Worm (Caenorhabditis elegans): ENCODE measurements around the gene ins-6.

Gene ins-6

DNA sequence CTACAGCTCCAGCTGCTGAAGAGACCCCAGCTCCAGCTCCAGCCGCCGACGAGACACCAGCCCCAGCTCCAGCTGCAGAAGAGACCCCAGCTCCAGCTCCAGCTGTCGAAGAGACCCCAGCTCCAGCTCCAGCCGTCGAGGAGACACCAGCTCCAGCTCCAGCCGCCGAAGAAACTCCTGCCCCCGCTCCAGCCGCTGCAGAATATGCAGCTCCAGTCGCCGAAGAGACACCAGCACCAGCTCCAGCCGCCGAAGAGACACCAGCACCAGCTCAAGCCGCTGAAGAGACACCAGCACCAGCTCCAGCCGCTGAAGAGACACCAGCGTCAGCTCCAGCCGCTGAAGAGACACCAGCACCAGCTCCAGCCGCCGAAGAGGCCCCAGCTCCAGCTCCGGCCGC is 22.4 kb downstream of the ins-6 start:
- TF ChIP-seq cebp-1 (GFP tag; IDR thresholded peaks at IDR 0.05) (no peak), cebp-1 (tag; optimal IDR thresholded peaks at IDR 0.05) (no peak), mcd-1 (GFP tag; IDR thresholded peaks at IDR 0.05) (peak; percentile 16; the same call in 1 of the 2 replicates), egrh-3 (GFP tag; IDR thresholded peaks at IDR 0.05) (peak; percentile 98), tlf-1 (GFP tag; optimal IDR thresholded peaks at IDR 0.05) (no peak), zfh-2 (GFP tag; conservative IDR thresholded peaks at IDR 0.05) (peak; percentile 83)

DNA sequence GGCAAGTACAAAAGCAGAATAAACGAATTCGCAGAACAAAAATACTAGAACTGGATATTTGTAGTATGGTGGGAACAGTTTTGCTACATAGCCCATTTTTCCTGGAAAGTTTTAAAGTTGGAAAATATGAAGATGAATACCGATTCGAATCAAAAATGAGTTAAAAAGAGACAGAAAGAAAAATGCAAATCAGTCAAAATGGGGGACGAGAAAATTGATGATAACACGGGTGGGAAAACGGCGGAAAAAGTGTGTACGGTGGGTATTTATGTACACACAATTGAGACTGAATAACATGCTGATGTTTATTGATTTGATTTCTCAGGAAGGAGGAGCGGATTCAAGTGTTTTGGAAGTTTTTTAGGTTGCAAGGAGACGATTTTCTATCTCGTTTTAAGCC is 24.6 kb downstream of the ins-6 start, which contains the start of gene R12C12.9:
Gene R12C12.9, minus strand, starts transcription at position 101 of the 400 bp plus-strand sequence.
- TF ChIP-seq ceh-58 (GFP tag; IDR thresholded peaks at IDR 0.05) (no peak), madf-6 (GFP tag; IDR thresholded peaks at IDR 0.05) (no peak), egl-44 (GFP tag; IDR thresholded peaks at IDR 0.05) (no peak), repo-1 (tag; optimal IDR thresholded peaks at IDR 0.05) (no peak), hlh-12 (tag; optimal IDR thresholded peaks at IDR 0.05) (no peak), F57A8.1 (GFP tag; optimal IDR thresholded peaks at IDR 0.05) (no peak), ztf-6 (GFP tag; IDR thresholded peaks at IDR 0.05) (no peak), ceh-91 (GFP tag; IDR thresholded peaks at IDR 0.05) (no peak), efl-1 (GFP tag; optimal IDR thresholded peaks at IDR 0.05) (no peak)

DNA sequence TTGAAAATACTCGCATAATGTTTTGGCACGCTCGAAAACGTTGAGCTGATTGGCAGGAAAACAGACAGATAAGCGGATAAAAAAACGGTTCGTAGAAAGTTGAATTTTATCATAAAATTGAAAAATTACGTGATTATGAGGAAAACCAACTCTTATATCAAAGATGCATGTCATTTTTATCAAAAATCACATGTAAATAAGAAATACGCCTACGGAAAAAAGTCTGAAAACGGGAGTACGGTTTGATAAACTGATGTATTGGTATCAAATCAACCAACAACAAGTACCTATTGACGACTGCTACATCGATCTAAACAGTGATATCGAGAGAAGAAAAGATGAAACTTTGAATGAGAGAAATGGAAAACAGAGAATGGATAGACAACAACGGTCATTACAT is 25.4 kb downstream of the ins-6 start:
- TF ChIP-seq egl-44 (GFP tag; IDR thresholded peaks at IDR 0.05) (no peak), F23B12.7 (tag; optimal IDR thresholded peaks at IDR 0.05; ENCODE audit: insufficient read depth) (no peak), nhr-80 (tag; optimal IDR thresholded peaks at IDR 0.05) (peak; percentile 40)

DNA sequence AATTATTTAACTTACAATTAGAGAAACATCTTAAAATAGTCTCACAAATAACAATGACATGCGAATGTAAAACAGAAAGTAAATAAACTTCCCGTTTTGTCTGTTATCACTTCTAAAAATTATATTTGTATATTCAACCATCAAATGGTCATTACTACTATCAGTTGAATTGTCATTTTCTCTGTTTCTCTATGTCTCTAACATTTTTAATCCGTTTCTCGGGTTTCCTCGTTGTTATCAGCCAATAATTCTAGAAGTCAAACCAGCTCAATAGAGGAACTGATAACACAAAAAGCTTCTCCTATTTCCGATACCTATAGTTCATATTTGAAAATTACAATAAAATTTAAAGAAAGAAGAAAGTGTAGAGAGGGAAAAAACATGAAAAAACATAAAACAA is 26.4 kb downstream of the ins-6 start:
- peak; percentile 22 for TF ChIP-seq lin-40 (tag; optimal IDR thresholded peaks at IDR 0.05)
- TF ChIP-seq ets-4 (GFP tag; optimal IDR thresholded peaks at IDR 0.05): peak; percentile 91
- TF ChIP-seq pbrm-1 (GFP tag; IDR thresholded peaks at IDR 0.05): no peak
- no peak for TF ChIP-seq dpff-1 (tag; optimal IDR thresholded peaks at IDR 0.05)
- peak; percentile 94 for TF ChIP-seq nhr-80 (tag; optimal IDR thresholded peaks at IDR 0.05)
- TF ChIP-seq unc-62 (GFP tag; optimal IDR thresholded peaks at IDR 0.05): no peak
- peak; percentile 33 for TF ChIP-seq atf-7 (tag; optimal IDR thresholded peaks at IDR 0.05)
- TF ChIP-seq ztf-22 (GFP tag; optimal IDR thresholded peaks at IDR 0.05): peak; percentile 17
- no peak for TF ChIP-seq attf-3 (GFP tag; conservative IDR thresholded peaks at IDR 0.05)
- no peak for TF ChIP-seq ama-1 (optimal IDR thresholded peaks at IDR 0.05)
- no peak for TF ChIP-seq ama-1 (GFP tag; optimal IDR thresholded peaks at IDR 0.05)

DNA sequence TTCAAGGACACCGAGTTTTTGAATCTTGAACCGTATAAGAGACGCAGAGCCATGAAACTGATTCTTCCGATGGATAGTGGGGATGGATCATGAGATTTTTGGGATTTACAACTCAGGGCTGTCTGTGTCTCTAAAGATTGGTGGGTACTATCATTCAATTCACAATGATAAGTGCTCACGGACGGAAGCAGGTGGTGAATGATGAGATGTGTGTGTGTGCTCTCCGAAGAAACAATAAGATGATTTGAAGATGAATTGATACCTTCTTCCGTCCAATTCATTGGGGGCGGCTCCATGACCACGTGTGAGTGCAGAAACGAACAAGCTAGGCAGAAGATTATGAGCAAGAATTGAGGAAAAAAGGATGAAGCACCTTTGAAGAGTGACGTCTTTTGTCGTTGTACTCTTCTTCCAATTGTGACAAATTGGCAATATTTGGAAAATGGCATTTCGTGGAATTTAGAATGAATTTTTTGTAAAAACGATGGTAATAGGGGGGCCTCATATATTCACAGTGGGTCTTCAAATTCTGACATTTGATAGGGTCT is 28.4 kb downstream of the ins-6 start:
- TF ChIP-seq lin-54 (GFP tag; optimal IDR thresholded peaks at IDR 0.05) (no peak), K11D2.4 (GFP tag; IDR thresholded peaks at IDR 0.05) (no peak), sea-2 (GFP tag; IDR thresholded peaks at IDR 0.05) (no peak), ztf-28 (GFP tag; IDR thresholded peaks at IDR 0.05) (no peak), F39B2.1 (GFP tag; IDR thresholded peaks at IDR 0.05) (no peak), gei-17 (GFP tag; optimal IDR thresholded peaks at IDR 0.05) (no peak), efl-1 (GFP tag; optimal IDR thresholded peaks at IDR 0.05) (no peak)
